Fruit fly (Drosophila melanogaster) whole organism, embryonic: ENCODE results near the gene nmo.

Experiments
- Abd-B ChIP-seq: fragments of 200-800 bp; sonication (Bioruptor generic); optimal IDR thresholded peaks from 2 replicates; lab custom pipeline; 2018; ENCODE audit warnings: missing biosample characterization, mild to moderate bottlenecking, missing genetic modification characterization, moderate library complexity
- Atf6 ChIP-seq: fragments of 200-800 bp; sonication (Bioruptor generic); IDR thresholded peaks from 2 replicates; pipeline ENCODE4 v1.3.6; 2022; ENCODE audit warnings: missing biosample characterization, missing genetic modification characterization
- CG10147 ChIP-seq: fragments of 200-800 bp; sonication (Bioruptor generic); optimal IDR thresholded peaks from 2 replicates; lab custom pipeline; 2019; ENCODE audit warnings: missing biosample characterization, mild to moderate bottlenecking, missing genetic modification characterization, moderate library complexity
- CG1024 ChIP-seq: fragments of 200-800 bp; sonication (Bioruptor generic); IDR thresholded peaks from 2 replicates; pipeline ENCODE4 v1.3.6; 2022; ENCODE audit warnings: missing biosample characterization, missing genetic modification characterization
- CG10321 ChIP-seq: fragments of 200-800 bp; sonication (Bioruptor generic); IDR thresholded peaks from 2 replicates; pipeline ENCODE4 v1.3.6; 2022; ENCODE audit warnings: missing biosample characterization, missing genetic modification characterization
- CG10431 ChIP-seq: fragments of 200-800 bp; sonication (Bioruptor generic); optimal IDR thresholded peaks from 3 replicates; lab custom pipeline; 2018; ENCODE audit warnings: missing biosample characterization, mild to moderate bottlenecking, missing genetic modification characterization
- CG10543 ChIP-seq: fragments of 200-800 bp; sonication (Bioruptor generic); optimal IDR thresholded peaks from 3 replicates; lab custom pipeline; 2017; ENCODE audit warnings: missing biosample characterization, mild to moderate bottlenecking, missing genetic modification characterization, moderate library complexity
- CG11398 ChIP-seq: fragments of 200-800 bp; sonication (Bioruptor generic); optimal IDR thresholded peaks from 2 replicates; lab custom pipeline; 2016; ENCODE audit warnings: missing biosample characterization, missing genetic modification characterization
- CG11504 ChIP-seq: fragments of 200-800 bp; sonication (Bioruptor generic); optimal IDR thresholded peaks from 3 replicates; lab custom pipeline; 2019; ENCODE audit warnings: missing biosample characterization, mild to moderate bottlenecking, missing genetic modification characterization, moderate library complexity
- CG13624 ChIP-seq: fragments of 200-800 bp; sonication (Bioruptor generic); optimal IDR thresholded peaks from 2 replicates; lab custom pipeline; 2016; ENCODE audit warnings: missing biosample characterization, missing genetic modification characterization
- CG13775 ChIP-seq: fragments of 200-800 bp; sonication (Bioruptor generic); optimal IDR thresholded peaks from 3 replicates; lab custom pipeline; 2017; ENCODE audit warnings: missing biosample characterization, mild to moderate bottlenecking, missing genetic modification characterization
- CG14667 ChIP-seq: fragments of 200-800 bp; sonication (Bioruptor generic); IDR thresholded peaks from 2 replicates; pipeline ENCODE4 v1.3.6; 2022; ENCODE audit warnings: missing biosample characterization, missing genetic modification characterization
- CG14860 ChIP-seq: fragments of 200-800 bp; sonication (Bioruptor generic); IDR thresholded peaks from 3 replicates; pipeline ENCODE4 v1.3.6; 2022; ENCODE audit warnings: missing biosample characterization, missing genetic modification characterization; ENCODE audit not compliant: partially characterized antibody
- CG17186 ChIP-seq: fragments of 200-800 bp; sonication (Bioruptor generic); optimal IDR thresholded peaks from 3 replicates; lab custom pipeline; 2017; ENCODE audit warnings: missing biosample characterization, missing genetic modification reagents, missing genetic modification characterization
- CG2199 ChIP-seq: fragments of 200-800 bp; sonication (Bioruptor generic); IDR thresholded peaks from 3 replicates; pipeline ENCODE4 v1.3.6; 2022; ENCODE audit warnings: missing biosample characterization, missing genetic modification characterization
- CG2202 ChIP-seq: fragments of 200-800 bp; sonication (Bioruptor generic); optimal IDR thresholded peaks from 2 replicates; lab custom pipeline; 2018; ENCODE audit warnings: missing biosample characterization, mild to moderate bottlenecking, missing genetic modification characterization
- CG2678 ChIP-seq: fragments of 200-800 bp; sonication (Bioruptor generic); optimal IDR thresholded peaks from 3 replicates; lab custom pipeline; 2019; ENCODE audit warnings: missing biosample characterization, mild to moderate bottlenecking, missing genetic modification characterization, moderate library complexity
- CG4617 ChIP-seq: fragments of 200-800 bp; sonication (Bioruptor generic); optimal IDR thresholded peaks from 3 replicates; lab custom pipeline; 2016; ENCODE audit warnings: missing biosample characterization, missing genetic modification characterization, borderline replicate concordance
- CG6813 ChIP-seq: fragments of 200-800 bp; sonication (Bioruptor generic); optimal IDR thresholded peaks from 2 replicates; lab custom pipeline; 2017; ENCODE audit warnings: missing biosample characterization, missing genetic modification characterization, mild to moderate bottlenecking, moderate library complexity, missing genetic modification reagents
- CG7271 ChIP-seq: fragments of 200-800 bp; sonication (Bioruptor generic); optimal IDR thresholded peaks from 2 replicates; lab custom pipeline; 2018; ENCODE audit warnings: missing biosample characterization, mild to moderate bottlenecking, missing genetic modification characterization, moderate library complexity
- CG7745 ChIP-seq: fragments of 200-800 bp; sonication (Bioruptor generic); optimal IDR thresholded peaks from 2 replicates; lab custom pipeline; 2018; ENCODE audit warnings: missing biosample characterization, mild to moderate bottlenecking, missing genetic modification characterization, moderate library complexity
- Camta ChIP-seq: fragments of 200-800 bp; sonication (Bioruptor generic); optimal IDR thresholded peaks from 2 replicates; lab custom pipeline; 2016; ENCODE audit warnings: missing biosample characterization, missing genetic modification characterization
- Dll ChIP-seq: fragments of 200-800 bp; sonication (Bioruptor generic); IDR thresholded peaks from 4 replicates; pipeline ENCODE4 v1.3.6; 2022; ENCODE audit warnings: missing biosample characterization, missing genetic modification characterization; ENCODE audit not compliant: partially characterized antibody
- HLH54F ChIP-seq: fragments of 200-800 bp; sonication (Bioruptor generic); optimal IDR thresholded peaks from 3 replicates; lab custom pipeline; 2016; ENCODE audit warnings: missing biosample characterization, missing genetic modification characterization
- Hr51 ChIP-seq, 2 experiments: fragments of 200-800 bp; sonication (Bioruptor generic); optimal IDR thresholded peaks; 2 replicates in 1 of 2; 3 replicates in 1 of 2; lab custom pipeline; 2016 to 2018; ENCODE audit warnings: missing biosample characterization in 2 of 2, missing genetic modification characterization in 2 of 2, mild to moderate bottlenecking in 1 of 2, moderate library complexity in 1 of 2
- Jarid2 ChIP-seq: fragments of 200-800 bp; sonication (Bioruptor generic); optimal IDR thresholded peaks from 3 replicates; lab custom pipeline; 2017; ENCODE audit warnings: mild to moderate bottlenecking, missing biosample characterization, missing genetic modification reagents, missing genetic modification characterization
- Mrtf ChIP-seq: fragments of 200-800 bp; sonication (Bioruptor generic); IDR thresholded peaks from 3 replicates; pipeline ENCODE4 v1.3.6; 2022; ENCODE audit warnings: missing biosample characterization, missing genetic modification characterization
- NK7.1 ChIP-seq: fragments of 200-800 bp; sonication (Bioruptor generic); optimal IDR thresholded peaks from 3 replicates; lab custom pipeline; 2016; ENCODE audit warnings: missing biosample characterization, missing genetic modification characterization
- Nf-YB ChIP-seq: fragments of 200-800 bp; sonication (Bioruptor generic); optimal IDR thresholded peaks from 3 replicates; lab custom pipeline; 2019; ENCODE audit warnings: missing biosample characterization, mild to moderate bottlenecking, missing genetic modification characterization, moderate library complexity
- NfI ChIP-seq: fragments of 200-800 bp; sonication (Bioruptor generic); optimal IDR thresholded peaks from 3 replicates; lab custom pipeline; 2018; ENCODE audit warnings: missing biosample characterization, mild to moderate bottlenecking, missing genetic modification characterization, moderate library complexity
- Optix ChIP-seq: fragments of 200-800 bp; sonication (Bioruptor generic); IDR thresholded peaks from 3 replicates; pipeline ENCODE4 v1.3.6; 2022; ENCODE audit warnings: missing biosample characterization, missing genetic modification characterization
- Sin3A ChIP-seq: fragments of >200 bp; optimal IDR thresholded peaks from 2 replicates; lab custom pipeline; 2018
- al ChIP-seq: fragments of 200-800 bp; sonication (Bioruptor generic); IDR thresholded peaks from 2 replicates; pipeline ENCODE4 v1.3.6; 2022; ENCODE audit warnings: missing biosample characterization, missing genetic modification characterization
- ash1 ChIP-seq: fragments of 200-800 bp; sonication (Bioruptor generic); optimal IDR thresholded peaks from 2 replicates; lab custom pipeline; 2018; ENCODE audit warnings: missing biosample characterization, mild to moderate bottlenecking, missing genetic modification characterization
- ato ChIP-seq: fragments of 200-800 bp; sonication (Bioruptor generic); IDR thresholded peaks from 2 replicates; pipeline ENCODE4 v1.3.6; 2022; ENCODE audit warnings: missing biosample characterization, missing genetic modification characterization; ENCODE audit not compliant: partially characterized antibody
- chm ChIP-seq: fragments of 200-800 bp; sonication (Bioruptor generic); IDR thresholded peaks from 2 replicates; pipeline ENCODE4 v1.3.6; 2022; ENCODE audit warnings: missing biosample characterization, missing genetic modification characterization
- chn ChIP-seq: fragments of 200-800 bp; sonication (Bioruptor generic); optimal IDR thresholded peaks from 2 replicates; lab custom pipeline; 2016; ENCODE audit warnings: missing biosample characterization, missing genetic modification characterization
- fd64A ChIP-seq: fragments of 200-800 bp; sonication (Bioruptor generic); optimal IDR thresholded peaks from 3 replicates; lab custom pipeline; 2018; ENCODE audit warnings: missing biosample characterization, mild to moderate bottlenecking, missing genetic modification characterization
- hb ChIP-seq: fragments of 200-800 bp; sonication (Bioruptor generic); IDR thresholded peaks from 3 replicates; pipeline ENCODE4 v1.3.6; 2022; ENCODE audit warnings: missing biosample characterization, missing genetic modification characterization; ENCODE audit not compliant: partially characterized antibody
- org-1 ChIP-seq: fragments of 200-800 bp; sonication (Bioruptor generic); optimal IDR thresholded peaks from 2 replicates; lab custom pipeline; 2017; ENCODE audit warnings: missing biosample characterization, missing genetic modification characterization
- otp ChIP-seq: fragments of 200-800 bp; sonication (Bioruptor generic); IDR thresholded peaks from 3 replicates; pipeline ENCODE4, ENCODE4 v1.3.6; 2022; ENCODE audit warnings: missing biosample characterization, missing genetic modification characterization
- repo ChIP-seq: fragments of 200-800 bp; sonication (Bioruptor generic); optimal IDR thresholded peaks from 2 replicates; lab custom pipeline; 2016; ENCODE audit warnings: missing biosample characterization, missing genetic modification characterization
- rib ChIP-seq: fragments of 200-800 bp; sonication (Bioruptor generic); IDR thresholded peaks from 2 replicates; pipeline ENCODE4 v1.3.6; 2022; ENCODE audit warnings: missing biosample characterization, missing genetic modification characterization
- scrt ChIP-seq: fragments of 200-800 bp; sonication (Bioruptor generic); optimal IDR thresholded peaks from 2 replicates; lab custom pipeline; 2018; ENCODE audit warnings: missing biosample characterization, mild to moderate bottlenecking, missing genetic modification characterization, moderate library complexity
- shn ChIP-seq: fragments of 200-800 bp; sonication (Bioruptor generic); optimal IDR thresholded peaks from 3 replicates; lab custom pipeline; 2016; ENCODE audit warnings: missing biosample characterization, missing genetic modification characterization
- so ChIP-seq: fragments of 200-800 bp; sonication (Bioruptor generic); IDR thresholded peaks from 3 replicates; pipeline ENCODE4 v1.3.6; 2022; ENCODE audit warnings: missing biosample characterization, missing genetic modification characterization
- sqz ChIP-seq: fragments of 200-800 bp; sonication (Bioruptor generic); optimal IDR thresholded peaks from 3 replicates; lab custom pipeline; 2018; ENCODE audit warnings: missing biosample characterization, mild to moderate bottlenecking, missing genetic modification characterization
- tap ChIP-seq: fragments of 200-800 bp; optimal IDR thresholded peaks from 3 replicates; lab custom pipeline; 2019; ENCODE audit warnings: missing biosample characterization, mild to moderate bottlenecking, missing genetic modification characterization, moderate library complexity
- twi ChIP-seq: fragments of 200-800 bp; optimal IDR thresholded peaks from 2 replicates; lab custom pipeline; 2019; ENCODE audit warnings: missing biosample characterization, mild to moderate bottlenecking, missing genetic modification characterization, moderate library complexity
- yki ChIP-seq: fragments of >200 bp; optimal IDR thresholded peaks from 3 replicates; lab custom pipeline; 2018

The nmo gene

DNA sequence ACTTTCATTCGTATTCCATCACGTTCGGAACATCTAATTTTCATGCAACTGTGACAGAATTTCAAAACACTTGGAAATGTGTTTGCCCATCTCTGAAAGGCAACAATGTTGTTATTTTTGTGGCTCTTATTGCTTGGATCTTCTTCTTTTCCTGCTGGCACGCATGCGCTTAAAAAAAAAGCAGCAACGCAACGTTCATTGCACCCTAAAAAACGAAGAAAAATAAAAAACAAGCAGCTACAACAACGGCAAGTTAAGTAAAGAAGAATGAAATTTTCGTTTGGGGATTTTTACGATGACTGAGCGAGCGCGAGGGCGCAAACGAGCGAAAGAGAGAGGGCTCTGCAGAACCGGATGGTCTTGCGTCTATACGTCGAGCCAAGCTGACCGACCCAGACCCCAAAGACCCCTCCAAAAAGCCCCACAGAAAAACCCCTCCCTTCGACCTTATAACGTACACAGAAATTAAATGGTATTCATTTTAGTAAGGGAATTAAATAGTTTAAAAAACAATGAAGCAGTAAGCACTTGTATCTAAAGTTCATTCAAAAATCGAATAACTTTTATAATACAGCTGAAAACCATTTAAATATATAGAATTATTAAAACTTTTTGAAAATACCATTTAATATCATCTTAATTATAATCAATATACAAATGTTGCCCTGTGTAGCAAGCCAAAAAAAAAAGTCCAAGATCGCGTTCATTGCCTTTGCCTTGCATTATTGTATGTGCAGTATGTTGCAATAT, 14.9 kb downstream of the nmo start (continued):
- TF ChIP-seq CG11398 (GFP tag; lab: Kevin White, UChicago) (no peak), shn (GFP tag; lab: Kevin White, UChicago) (no peak), Camta (GFP tag; lab: Kevin White, UChicago) (no peak), CG14667 (GFP tag; lab: Robert Waterston, UW) (no peak), Jarid2 (GFP tag; lab: Kevin White, UChicago) (no peak), Hr51 (GFP tag; optimal IDR thresholded peaks at IDR 0.05; lab: Kevin White, UChicago) (no peak), CG14860 (GFP tag; lab: Robert Waterston, UW) (no peak), al (GFP tag; lab: Robert Waterston, UW) (no peak), CG17186 (GFP tag; lab: Kevin White, UChicago) (no peak), CG11504 (tag; lab: Kevin White, UChicago) (peak; percentile 51), scrt (no peak), CG10147 (GFP tag; lab: Kevin White, UChicago) (no peak), CG7271 (tag; lab: Kevin White, UChicago) (no peak), Abd-B (peak; percentile 15), CG7745 (tag; lab: Kevin White, UChicago) (no peak), CG2199 (GFP tag; lab: Robert Waterston, UW) (peak; percentile 70; the same call in 1 of the 3 replicates), ash1 (GFP tag; lab: Kevin White, UChicago) (no peak), CG10321 (GFP tag; lab: Robert Waterston, UW) (no peak), HLH54F (GFP tag; lab: Kevin White, UChicago) (no peak), Optix (no peak), Atf6 (GFP tag; lab: Robert Waterston, UW) (no peak), ato (GFP tag; lab: Robert Waterston, UW) (no peak), CG1024 (GFP tag; lab: Robert Waterston, UW) (no peak), CG10431 (GFP tag; lab: Kevin White, UChicago) (no peak), sqz (peak; percentile 74), CG10543 (GFP tag; lab: Kevin White, UChicago) (no peak), CG13775 (GFP tag; lab: Kevin White, UChicago) (no peak), NK7.1 (GFP tag; lab: Kevin White, UChicago) (no peak), CG2202 (no peak), rib (GFP tag; lab: Robert Waterston, UW) (no peak), Sin3A (lab: Kevin White, UChicago) (no peak)

DNA sequence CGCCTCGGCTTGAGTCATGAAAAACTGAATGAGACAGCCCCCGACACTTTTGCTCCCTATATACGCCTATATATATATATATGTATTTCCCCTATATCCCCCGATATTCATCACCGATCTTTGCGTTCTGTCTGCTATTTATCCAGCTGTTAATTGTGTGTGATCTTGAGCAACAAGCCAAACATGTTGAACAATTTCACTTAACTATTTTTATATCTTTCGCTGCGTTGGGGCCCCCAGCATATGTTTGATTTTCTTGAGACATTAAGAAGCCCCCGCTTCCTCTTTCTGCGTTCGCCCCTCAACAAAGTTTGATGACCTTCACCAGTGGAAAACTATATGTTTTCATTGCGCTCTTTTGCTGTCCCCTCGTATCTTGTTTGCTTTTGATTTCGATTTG, 17.5 kb downstream of the nmo start:
- TF ChIP-seq CG7745 (tag; lab: Kevin White, UChicago): peak; percentile 37
- TF ChIP-seq tap (tag; lab: Kevin White, UChicago): no peak
- TF ChIP-seq so: peak; percentile 79; the same call in 2 of the 3 replicates
- TF ChIP-seq CG4617 (GFP tag; lab: Kevin White, UChicago): no peak
- peak; percentile 36 for TF ChIP-seq CG6813 (GFP tag; lab: Kevin White, UChicago)
- no peak for TF ChIP-seq hb (GFP tag; lab: Robert Waterston, UW)
- TF ChIP-seq otp: peak; percentile 19; the same call in 1 of the 3 replicates
- peak; percentile 19 for TF ChIP-seq Nf-YB (GFP tag; lab: Kevin White, UChicago)
- no peak for TF ChIP-seq CG13624 (GFP tag; lab: Kevin White, UChicago)
- TF ChIP-seq org-1: peak; percentile 5
- no peak for TF ChIP-seq repo (GFP tag; lab: Kevin White, UChicago)
- TF ChIP-seq Mrtf (GFP tag; lab: Robert Waterston, UW): no peak
- TF ChIP-seq Dll (GFP tag; lab: Robert Waterston, UW): no peak
- TF ChIP-seq NfI: no peak
- no peak for TF ChIP-seq CG10321 (GFP tag; lab: Robert Waterston, UW)
- TF ChIP-seq fd64A (GFP tag; lab: Kevin White, UChicago): peak; percentile 51
- TF ChIP-seq yki (lab: Kevin White, UChicago): no peak
- peak; percentile 33 for TF ChIP-seq CG2678 (tag; lab: Kevin White, UChicago)
- TF ChIP-seq HLH54F (GFP tag; lab: Kevin White, UChicago): no peak
- no peak for TF ChIP-seq chn
- TF ChIP-seq chm: peak; percentile 54
- TF ChIP-seq twi (tag; lab: Kevin White, UChicago): peak; percentile 72
